Worm (Caenorhabditis elegans) whole organism, young adult: ENCODE data around the gene F38G1.3.
A peak's percentile ranks its signal among the peaks of the same experiment; 100 is the strongest.

Source experiments
- B0336.3 ChIP-seq: fragments of 200-800 bp; sonication (Bioruptor generic); IDR thresholded peaks from 2 replicates; pipeline ENCODE4 v1.3.6; 2022; ENCODE audit warnings: missing genetic modification characterization, missing compliant biosample characterization
- F57C9.4 ChIP-seq: sonication (generic microtip); optimal IDR thresholded peaks from 2 replicates; lab custom pipeline; 2017; ENCODE audit warnings: mild to moderate bottlenecking, missing genetic modification characterization, missing compliant biosample characterization
- Y53F4B.3 ChIP-seq: fragments of 200-800 bp; sonication (Bioruptor generic); IDR thresholded peaks from 2 replicates; pipeline ENCODE4 v1.3.6; 2022; ENCODE audit warnings: missing genetic modification reagents, missing genetic modification characterization, missing compliant biosample characterization
- Y56A3A.18 ChIP-seq: fragments of 200-800 bp; sonication (Bioruptor generic); IDR thresholded peaks from 2 replicates; pipeline ENCODE4 v1.3.6; 2022; ENCODE audit warnings: missing genetic modification reagents, missing genetic modification characterization, missing compliant biosample characterization
- Y67H2A.10 ChIP-seq: fragments of 200-800 bp; sonication (Bioruptor generic); conservative IDR thresholded peaks from 2 replicates; pipeline ENCODE4 v1.3.6; 2022; ENCODE audit warnings: missing genetic modification reagents, missing genetic modification characterization, missing compliant biosample characterization
- Y79H2A.3 ChIP-seq: fragments of 200-800 bp; sonication (Bioruptor generic); conservative IDR thresholded peaks from 2 replicates; pipeline ENCODE4 v1.3.6; 2022; ENCODE audit warnings: missing genetic modification reagents, missing genetic modification characterization, missing compliant biosample characterization
- akir-1 ChIP-seq: fragments of 200-800 bp; sonication (Bioruptor generic); optimal IDR thresholded peaks from 2 replicates; lab custom pipeline; 2018; ENCODE audit warnings: mild to moderate bottlenecking, missing genetic modification characterization, moderate library complexity, missing compliant biosample characterization
- atf-7 ChIP-seq: sonication (generic microtip); optimal IDR thresholded peaks from 2 replicates; lab custom pipeline; 2017; ENCODE audit warnings: mild to moderate bottlenecking, missing genetic modification characterization, missing compliant biosample characterization
- attf-5 ChIP-seq: fragments of 200-800 bp; sonication (Bioruptor generic); optimal IDR thresholded peaks from 2 replicates; lab custom pipeline; 2018; ENCODE audit warnings: mild to moderate bottlenecking, missing genetic modification characterization, missing compliant biosample characterization
- bed-1 ChIP-seq: fragments of 200-800 bp; sonication (Bioruptor generic); IDR thresholded peaks from 2 replicates; pipeline ENCODE4 v1.3.6; 2022; ENCODE audit warnings: missing genetic modification reagents, missing genetic modification characterization, missing compliant biosample characterization
- cebp-1 ChIP-seq, 2 experiments: fragments of 200-800 bp in 1 of 2; sonication (Bioruptor generic) in 1 of 2; sonication (generic microtip) in 1 of 2; IDR thresholded peaks in 1 of 2; optimal IDR thresholded peaks in 1 of 2; 2 replicates each; pipeline versions ENCODE4 v1.3.6 to Lab custom; 2017 to 2022; ENCODE audit warnings: missing compliant biosample characterization in 2 of 2, missing genetic modification characterization in 2 of 2, mild to moderate bottlenecking in 1 of 2, missing genetic modification reagents in 1 of 2, moderate library complexity in 1 of 2
- ceh-100 ChIP-seq: fragments of 200-800 bp; sonication (Bioruptor generic); IDR thresholded peaks from 2 replicates; pipeline ENCODE4 v1.3.6; 2022; ENCODE audit warnings: missing genetic modification reagents, missing genetic modification characterization, missing compliant biosample characterization
- ceh-40 ChIP-seq: fragments of 200-800 bp; sonication (Bioruptor generic); IDR thresholded peaks from 2 replicates; pipeline ENCODE4 v1.3.6; 2022; ENCODE audit warnings: missing genetic modification characterization, missing compliant biosample characterization
- chd-7 ChIP-seq: sonication (generic microtip); optimal IDR thresholded peaks from 2 replicates; lab custom pipeline; 2016; ENCODE audit warnings: mild to moderate bottlenecking, missing genetic modification characterization, moderate library complexity, missing compliant biosample characterization
- dox-1 ChIP-seq: fragments of 200-800 bp; sonication (Bioruptor generic); IDR thresholded peaks from 2 replicates; pipeline ENCODE4 v1.3.6; 2022; ENCODE audit warnings: missing genetic modification reagents, missing genetic modification characterization, missing compliant biosample characterization
- dpff-1 ChIP-seq: sonication (generic microtip); optimal IDR thresholded peaks from 2 replicates; lab custom pipeline; 2017; ENCODE audit warnings: mild to moderate bottlenecking, missing genetic modification characterization, missing compliant biosample characterization
- egl-18 ChIP-seq: fragments of 200-800 bp; sonication (Bioruptor generic); IDR thresholded peaks from 2 replicates; pipeline ENCODE4 v1.3.6; 2022; ENCODE audit warnings: missing genetic modification reagents, missing genetic modification characterization, missing compliant biosample characterization
- egl-44 ChIP-seq: fragments of 200-800 bp; sonication (Bioruptor generic); IDR thresholded peaks from 2 replicates; pipeline ENCODE4 v1.3.6; 2022; ENCODE audit warnings: missing genetic modification reagents, missing genetic modification characterization, missing compliant biosample characterization
- egrh-3 ChIP-seq: fragments of 200-800 bp; sonication (Bioruptor generic); IDR thresholded peaks from 2 replicates; pipeline ENCODE4 v1.3.6; 2022; ENCODE audit warnings: missing genetic modification reagents, missing genetic modification characterization, missing compliant biosample characterization
- ekl-4 ChIP-seq: fragments of 200-800 bp; sonication (Bioruptor generic); IDR thresholded peaks from 2 replicates; pipeline ENCODE4 v1.3.6; 2022; ENCODE audit warnings: missing genetic modification reagents, missing genetic modification characterization, missing compliant biosample characterization
- him-1 ChIP-seq: sonication (generic microtip); optimal IDR thresholded peaks from 2 replicates; lab custom pipeline; 2016; ENCODE audit warnings: missing genotype, missing genetic modification reagents, missing genetic modification characterization, missing compliant biosample characterization
- hsf-1 ChIP-seq: fragments of 200-800 bp; sonication (Bioruptor generic); IDR thresholded peaks from 2 replicates; pipeline ENCODE4 v1.3.6; 2022; ENCODE audit warnings: missing genetic modification reagents, missing genetic modification characterization, missing compliant biosample characterization
- lin-26 ChIP-seq: fragments of 200-800 bp; sonication (Bioruptor generic); IDR thresholded peaks from 2 replicates; pipeline ENCODE4 v1.3.6; 2022; ENCODE audit warnings: missing genetic modification reagents, missing genetic modification characterization, missing compliant biosample characterization
- lin-35 ChIP-seq, 3 experiments: fragments of 150-350 bp in 2 of 3; sonication (generic microtip) in 1 of 3; optimal IDR thresholded peaks; 2 replicates each; lab custom pipeline; 2014 to 2018; ENCODE audit warnings: missing biosample characterization in 3 of 3, missing genetic modification characterization in 3 of 3, missing genetic modification reagents in 3 of 3
- lin-54 ChIP-seq: fragments of 200-800 bp; sonication (Bioruptor generic); optimal IDR thresholded peaks from 2 replicates; lab custom pipeline; 2018; ENCODE audit warnings: mild to moderate bottlenecking, missing genetic modification characterization, missing compliant biosample characterization
- lsy-27 ChIP-seq: sonication (generic microtip); optimal IDR thresholded peaks from 2 replicates; lab custom pipeline; 2017; ENCODE audit warnings: missing genetic modification characterization, mild to moderate bottlenecking, missing compliant biosample characterization, antibody characterized with exemption, missing genotype, borderline replicate concordance; ENCODE audit not compliant: insufficient read depth
- madf-6 ChIP-seq: fragments of 200-800 bp; sonication (Bioruptor generic); IDR thresholded peaks from 2 replicates; pipeline ENCODE4 v1.3.6; 2022; ENCODE audit warnings: missing genetic modification reagents, missing genetic modification characterization, missing compliant biosample characterization
- mxl-1 ChIP-seq: sonication (generic microtip); optimal IDR thresholded peaks from 2 replicates; lab custom pipeline; 2016; ENCODE audit warnings: missing genetic modification characterization, missing compliant biosample characterization
- nfyb-1 ChIP-seq: fragments of 200-800 bp; sonication (Bioruptor generic); IDR thresholded peaks from 2 replicates; pipeline ENCODE4 v1.3.6; 2022; ENCODE audit warnings: missing genetic modification reagents, missing genetic modification characterization, missing compliant biosample characterization
- pbrm-1 ChIP-seq: fragments of 200-800 bp; sonication (Bioruptor generic); IDR thresholded peaks from 2 replicates; pipeline ENCODE4 v1.3.6; 2022; ENCODE audit warnings: missing genetic modification reagents, missing genetic modification characterization, missing compliant biosample characterization
- snpc-4 ChIP-seq, 5 experiments: fragments of 150-350 bp in 1 of 5; sonication (generic microtip) in 4 of 5; optimal IDR thresholded peaks; 2 replicates each; lab custom pipeline; 2014 to 2018; ENCODE audit warnings: missing genetic modification characterization in 5 of 5, missing biosample characterization in 3 of 5, antibody characterized with exemption in 2 of 5, mild to moderate bottlenecking in 2 of 5, missing compliant biosample characterization in 2 of 5, missing genotype in 2 of 5, moderate library complexity in 2 of 5, missing genetic modification reagents in 1 of 5
- somi-1 ChIP-seq: fragments of 200-800 bp; sonication (Bioruptor generic); optimal IDR thresholded peaks from 2 replicates; lab custom pipeline; 2018; ENCODE audit warnings: mild to moderate bottlenecking, missing genetic modification characterization, missing compliant biosample characterization
- tbp1 ChIP-seq: fragments of 200-800 bp; sonication (Bioruptor generic); optimal IDR thresholded peaks from 2 replicates; lab custom pipeline; 2018; ENCODE audit warnings: mild to moderate bottlenecking, missing genetic modification characterization, missing compliant biosample characterization
- unc-130 ChIP-seq: sonication (generic microtip); optimal IDR thresholded peaks from 2 replicates; lab custom pipeline; 2016; ENCODE audit warnings: missing genetic modification reagents, missing genetic modification characterization, missing compliant biosample characterization

Gene F38G1.3

DNA sequence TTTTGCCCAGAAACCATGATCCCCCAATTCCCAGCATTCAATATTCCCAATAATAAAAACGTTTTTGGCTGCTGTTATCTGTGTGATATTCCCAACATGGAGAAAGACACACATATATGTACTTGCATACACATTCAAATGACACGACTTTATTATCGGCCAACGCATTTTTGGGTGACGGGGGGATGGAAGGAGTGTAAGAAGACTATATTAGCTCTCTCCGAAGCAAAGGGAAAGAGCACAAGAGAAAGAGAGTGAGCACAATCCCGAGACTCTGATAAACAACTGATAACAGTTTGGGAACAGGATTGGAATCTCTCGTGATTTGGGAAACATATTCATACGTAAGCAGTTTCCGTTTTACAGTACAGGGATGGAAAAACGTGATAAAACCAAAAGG is 35.9 kb upstream of the F38G1.3 start (continued):
- no peak for TF ChIP-seq somi-1 (GFP tag; lab: Kevin White, UChicago)
- TF ChIP-seq egl-44 (GFP tag; lab: Robert Waterston, UW) = 0 out of 2 replicates have a peak, but pooled peaks have one; percentile 43
- TF ChIP-seq atf-7 (tag; lab: Kevin White, UChicago) = peak; percentile 70
- TF ChIP-seq chd-7 (tag; lab: Kevin White, UChicago) = no peak
- TF ChIP-seq attf-5 = no peak
- TF ChIP-seq snpc-4 (GFP tag; optimal IDR thresholded peaks at IDR 0.05; lab: Kevin White, UChicago) = no peak
- TF ChIP-seq snpc-4 (tag; optimal IDR thresholded peaks at IDR 0.05; lab: Kevin White, UChicago) = no peak
- no peak for TF ChIP-seq egl-18 (GFP tag; lab: Robert Waterston, UW)
- TF ChIP-seq him-1 (tag; lab: Kevin White, UChicago) = no peak
- peak; percentile 24 for TF ChIP-seq tbp1 (GFP tag; lab: Kevin White, UChicago)
- TF ChIP-seq dpff-1 = no peak
- no peak for TF ChIP-seq F57C9.4 (tag; lab: Kevin White, UChicago)
- peak; percentile 16 for TF ChIP-seq lin-54 (GFP tag; lab: Kevin White, UChicago)
- TF ChIP-seq akir-1 (GFP tag; lab: Kevin White, UChicago) = no peak
- peak; percentile 47; the same call in 1 of the 2 replicates for TF ChIP-seq dox-1 (GFP tag; lab: Robert Waterston, UW)
- no peak for TF ChIP-seq mxl-1 (tag; lab: Kevin White, UChicago)
- TF ChIP-seq Y79H2A.3 (GFP tag; lab: Robert Waterston, UW) = no peak
- no peak for TF ChIP-seq bed-1 (GFP tag; lab: Robert Waterston, UW)
- TF ChIP-seq cebp-1 (GFP tag; IDR thresholded peaks at IDR 0.05; lab: Robert Waterston, UW) = 0 out of 2 replicates have a peak, but pooled peaks have one; percentile 19
- peak; percentile 51 for TF ChIP-seq cebp-1 (tag; optimal IDR thresholded peaks at IDR 0.05; lab: Kevin White, UChicago)
- TF ChIP-seq unc-130 = no peak
- no peak for TF ChIP-seq lsy-27 (tag; lab: Kevin White, UChicago)
- TF ChIP-seq madf-6 (GFP tag; lab: Robert Waterston, UW) = no peak
- no peak for TF ChIP-seq lin-35 (GFP tag; optimal IDR thresholded peaks at IDR 0.05; lab: Kevin White, UChicago)
- TF ChIP-seq Y67H2A.10 = no peak
- TF ChIP-seq B0336.3 = peak; percentile 60; the same call in 1 of the 2 replicates
- TF ChIP-seq, all 124 proteins: peak for 17

ce11 chrX:443433-443832 is 32.9 kb upstream of the F38G1.3 start:
- TF ChIP-seq nfyb-1 (GFP tag; lab: Robert Waterston, UW) = 0 out of 2 replicates have a peak, but pooled peaks have one; percentile 20
- peak; percentile 45; the same call in 1 of the 2 replicates for TF ChIP-seq lin-26 (GFP tag; lab: Robert Waterston, UW)
- TF ChIP-seq Y53F4B.3 (GFP tag; lab: Robert Waterston, UW) = peak; percentile 42; the same call in 1 of the 2 replicates
- peak; percentile 98 for TF ChIP-seq hsf-1
- TF ChIP-seq Y79H2A.3 (GFP tag; lab: Robert Waterston, UW) = peak; percentile 41; the same call in 1 of the 2 replicates
- TF ChIP-seq ekl-4 (GFP tag; lab: Robert Waterston, UW) = peak; percentile 61
- peak; percentile 74 for TF ChIP-seq Y56A3A.18 (GFP tag; lab: Robert Waterston, UW)
- peak; percentile 57; the same call in 1 of the 2 replicates for TF ChIP-seq Y67H2A.10
- peak; percentile 56; the same call in 1 of the 2 replicates for TF ChIP-seq madf-6 (GFP tag; lab: Robert Waterston, UW)
- TF ChIP-seq ceh-40 (GFP tag; lab: Robert Waterston, UW) = peak; percentile 76; the same call in 1 of the 2 replicates
- TF ChIP-seq ceh-100 (GFP tag; lab: Robert Waterston, UW) = peak; percentile 62
- peak; percentile 43; the same call in 1 of the 2 replicates for TF ChIP-seq egrh-3 (GFP tag; lab: Robert Waterston, UW)
- TF ChIP-seq pbrm-1 (GFP tag; lab: Robert Waterston, UW) = peak; percentile 44; the same call in 1 of the 2 replicates
- peak; percentile 94 for TF ChIP-seq dox-1 (GFP tag; lab: Robert Waterston, UW)
